Worm (Caenorhabditis elegans): Measurements from ENCODE around the gene clec-148.

- TF ChIP-seq hlh-13 (GFP tag; optimal IDR thresholded peaks at IDR 0.05) (no peak), pha-4 (tag; optimal IDR thresholded peaks at IDR 0.05) (no peak), che-1 (tag; optimal IDR thresholded peaks at IDR 0.05) (no peak), fkh-10 (GFP tag; optimal IDR thresholded peaks at IDR 0.05) (no peak), ceh-2 (tag; optimal IDR thresholded peaks at IDR 0.05) (no peak), mec-3 (tag; optimal IDR thresholded peaks at IDR 0.05; ENCODE audit: borderline replicate concordance) (no peak), npax-4 (tag; optimal IDR thresholded peaks at IDR 0.05) (no peak), dmd-4 (tag; optimal IDR thresholded peaks at IDR 0.05; ENCODE audit: borderline replicate concordance) (no peak)
Observed at ce11 chrIII:187829-188228, 12.2 kb upstream of the clec-148 start, which contains the start of gene mxl-2.

Measured in whole organism, late embryonic.